Worm (Caenorhabditis elegans) whole organism, mixed stage, embryonic: Measurements from ENCODE around the gene str-171.

Source experiments
- ceh-39 ChIP-seq: fragments of 150-350 bp; optimal IDR thresholded peaks from 2 replicates; lab custom pipeline; 2014; ENCODE audit warnings: missing biosample characterization, missing genetic modification characterization
- ham-2 ChIP-seq: fragments of 200-800 bp; sonication (Bioruptor generic); optimal IDR thresholded peaks from 2 replicates; lab custom pipeline; 2018; ENCODE audit warnings: mild to moderate bottlenecking, missing genetic modification characterization, missing compliant biosample characterization
- hlh-1 ChIP-seq: fragments of 150-350 bp; optimal IDR thresholded peaks from 2 replicates; lab custom pipeline; 2014; ENCODE audit warnings: missing biosample characterization, missing genetic modification reagents, missing genetic modification characterization
- nhr-28 ChIP-seq: fragments of 150-350 bp; optimal IDR thresholded peaks from 2 replicates; lab custom pipeline; 2014; ENCODE audit warnings: missing biosample characterization, missing genetic modification characterization

DNA sequence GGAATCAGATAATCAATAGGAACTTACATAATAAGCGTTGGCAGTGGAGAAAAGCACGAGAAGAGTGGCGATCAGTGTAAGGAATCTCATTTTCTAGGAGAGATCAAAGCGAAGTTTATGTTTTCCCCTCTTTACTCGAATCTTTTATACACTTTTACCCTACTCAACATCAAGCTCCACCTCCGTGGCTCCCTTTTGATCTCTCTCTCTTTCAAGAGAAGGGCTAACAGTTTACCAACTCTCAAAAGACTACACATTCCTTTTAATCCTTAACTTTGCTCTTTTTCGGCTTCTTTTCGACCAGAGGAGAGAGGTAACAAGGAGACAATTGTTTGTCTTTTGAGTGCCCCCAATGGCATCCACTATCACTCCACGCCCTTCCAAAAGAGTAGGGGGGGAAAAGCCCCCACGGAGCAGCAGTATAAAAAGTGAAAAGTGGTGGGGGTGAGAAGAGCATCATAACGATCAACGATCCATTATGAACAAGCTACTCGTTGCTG is 45.1 kb downstream of the str-171 start, which contains the start of the genes C01G10.15 and C01G10.6:
- TF ChIP-seq hlh-1 (no peak), ham-2 (GFP tag; lab: Kevin White, UChicago) (no peak), nhr-28 (tag; lab: Kevin White, UChicago) (no peak), ceh-39 (tag; lab: Kevin White, UChicago) (no peak)
